Worm (Caenorhabditis elegans) whole organism, young adult: Measurements from ENCODE around the gene nlp-1.

Source experiments
- F23B12.7 ChIP-seq: sonication (generic microtip); optimal IDR thresholded peaks from 2 replicates; lab custom pipeline; 2017; ENCODE audit warnings: missing genetic modification characterization, mild to moderate bottlenecking, missing compliant biosample characterization, antibody characterized with exemption, moderate library complexity; ENCODE audit not compliant: insufficient read depth
- F37B4.10 ChIP-seq: fragments of 200-800 bp; sonication (Bioruptor generic); IDR thresholded peaks from 2 replicates; pipeline ENCODE4 v1.3.6; 2022; ENCODE audit warnings: missing genetic modification characterization, missing compliant biosample characterization
- F52B5.7 ChIP-seq: sonication (generic microtip); optimal IDR thresholded peaks from 2 replicates; lab custom pipeline; 2016; ENCODE audit warnings: mild to moderate bottlenecking, missing genetic modification characterization, missing compliant biosample characterization
- F57A8.1 ChIP-seq: fragments of 200-800 bp; sonication (Bioruptor generic); optimal IDR thresholded peaks from 2 replicates; lab custom pipeline; 2018; ENCODE audit warnings: mild to moderate bottlenecking, missing genetic modification characterization, moderate library complexity, missing compliant biosample characterization
- F57C9.4 ChIP-seq: sonication (generic microtip); optimal IDR thresholded peaks from 2 replicates; lab custom pipeline; 2017; ENCODE audit warnings: mild to moderate bottlenecking, missing genetic modification characterization, missing compliant biosample characterization
- T26A5.8 ChIP-seq: sonication (generic microtip); optimal IDR thresholded peaks from 2 replicates; lab custom pipeline; 2016; ENCODE audit warnings: missing genetic modification characterization, missing compliant biosample characterization
- Y53F4B.3 ChIP-seq: fragments of 200-800 bp; sonication (Bioruptor generic); IDR thresholded peaks from 2 replicates; pipeline ENCODE4 v1.3.6; 2022; ENCODE audit warnings: missing genetic modification reagents, missing genetic modification characterization, missing compliant biosample characterization
- Y67H2A.10 ChIP-seq: fragments of 200-800 bp; sonication (Bioruptor generic); conservative IDR thresholded peaks from 2 replicates; pipeline ENCODE4 v1.3.6; 2022; ENCODE audit warnings: missing genetic modification reagents, missing genetic modification characterization, missing compliant biosample characterization
- Y95B8A.8 ChIP-seq: fragments of 200-800 bp; sonication (Bioruptor generic); IDR thresholded peaks from 2 replicates; pipeline ENCODE4 v1.3.6; 2022; ENCODE audit warnings: missing genetic modification reagents, missing genetic modification characterization, missing compliant biosample characterization
- ZK185.1 ChIP-seq: sonication (generic microtip); optimal IDR thresholded peaks from 2 replicates; lab custom pipeline; 2016; ENCODE audit warnings: mild to moderate bottlenecking, missing genetic modification characterization, missing compliant biosample characterization; ENCODE audit not compliant: poor library complexity, severe bottlenecking
- ama-1 ChIP-seq, 3 experiments: fragments of 150-350 bp in 1 of 3; sonication (generic microtip) in 2 of 3; optimal IDR thresholded peaks; 2 replicates each; lab custom pipeline; 2014 to 2018; ENCODE audit warnings: missing biosample characterization in 2 of 3, missing genetic modification characterization in 2 of 3, missing genetic modification reagents in 2 of 3
- atf-7 ChIP-seq: sonication (generic microtip); optimal IDR thresholded peaks from 2 replicates; lab custom pipeline; 2017; ENCODE audit warnings: mild to moderate bottlenecking, missing genetic modification characterization, missing compliant biosample characterization
- attf-3 ChIP-seq: fragments of 200-800 bp; sonication (Bioruptor generic); conservative IDR thresholded peaks from 2 replicates; pipeline ENCODE4 v1.3.6; 2022; ENCODE audit warnings: missing genetic modification reagents, missing genetic modification characterization, missing compliant biosample characterization
- attf-6 ChIP-seq: fragments of 200-800 bp; sonication (Bioruptor generic); IDR thresholded peaks from 2 replicates; pipeline ENCODE4 v1.3.6; 2022; ENCODE audit warnings: missing genetic modification reagents, missing genetic modification characterization, missing compliant biosample characterization
- bed-1 ChIP-seq: fragments of 200-800 bp; sonication (Bioruptor generic); IDR thresholded peaks from 2 replicates; pipeline ENCODE4 v1.3.6; 2022; ENCODE audit warnings: missing genetic modification reagents, missing genetic modification characterization, missing compliant biosample characterization
- bed-2 ChIP-seq: fragments of 200-800 bp; sonication (Bioruptor generic); IDR thresholded peaks from 2 replicates; pipeline ENCODE4 v1.3.6; 2022; ENCODE audit warnings: missing genetic modification reagents, missing genetic modification characterization, missing compliant biosample characterization
- ccch-3 ChIP-seq: fragments of 200-800 bp; sonication (Bioruptor generic); optimal IDR thresholded peaks from 2 replicates; lab custom pipeline; 2018; ENCODE audit warnings: mild to moderate bottlenecking, missing genetic modification characterization, missing compliant biosample characterization
- ceh-40 ChIP-seq: fragments of 200-800 bp; sonication (Bioruptor generic); IDR thresholded peaks from 2 replicates; pipeline ENCODE4 v1.3.6; 2022; ENCODE audit warnings: missing genetic modification characterization, missing compliant biosample characterization
- ceh-58 ChIP-seq: fragments of 200-800 bp; sonication (Bioruptor generic); IDR thresholded peaks from 2 replicates; pipeline ENCODE4 v1.3.6; 2022; ENCODE audit warnings: missing genetic modification characterization, missing compliant biosample characterization
- ceh-79 ChIP-seq: sonication (generic microtip); optimal IDR thresholded peaks from 2 replicates; lab custom pipeline; 2017; ENCODE audit warnings: mild to moderate bottlenecking, missing genetic modification characterization, missing compliant biosample characterization
- ceh-91 ChIP-seq: fragments of 200-800 bp; sonication (Bioruptor generic); IDR thresholded peaks from 2 replicates; pipeline ENCODE4 v1.3.6; 2022; ENCODE audit warnings: missing genetic modification reagents, missing genetic modification characterization, missing compliant biosample characterization
- chd-7 ChIP-seq: sonication (generic microtip); optimal IDR thresholded peaks from 2 replicates; lab custom pipeline; 2016; ENCODE audit warnings: mild to moderate bottlenecking, missing genetic modification characterization, moderate library complexity, missing compliant biosample characterization
- dpff-1 ChIP-seq: sonication (generic microtip); optimal IDR thresholded peaks from 2 replicates; lab custom pipeline; 2017; ENCODE audit warnings: mild to moderate bottlenecking, missing genetic modification characterization, missing compliant biosample characterization
- hlh-12 ChIP-seq: sonication (generic microtip); optimal IDR thresholded peaks from 2 replicates; lab custom pipeline; 2016; ENCODE audit warnings: missing genetic modification characterization, missing compliant biosample characterization
- hmg-1.2 ChIP-seq: fragments of 200-800 bp; sonication (Bioruptor generic); IDR thresholded peaks from 2 replicates; pipeline ENCODE4 v1.3.6; 2022; ENCODE audit warnings: missing genetic modification reagents, missing genetic modification characterization, missing compliant biosample characterization
- let-526 ChIP-seq: fragments of 200-800 bp; sonication (Bioruptor generic); IDR thresholded peaks from 2 replicates; pipeline ENCODE4 v1.3.6; 2022; ENCODE audit warnings: missing genetic modification reagents, missing genetic modification characterization, missing compliant biosample characterization
- lin-26 ChIP-seq: fragments of 200-800 bp; sonication (Bioruptor generic); IDR thresholded peaks from 2 replicates; pipeline ENCODE4 v1.3.6; 2022; ENCODE audit warnings: missing genetic modification reagents, missing genetic modification characterization, missing compliant biosample characterization
- madf-8 ChIP-seq: fragments of 200-800 bp; sonication (Bioruptor generic); conservative IDR thresholded peaks from 2 replicates; pipeline ENCODE4 v1.3.6; 2022; ENCODE audit warnings: missing genetic modification reagents, missing genetic modification characterization, missing compliant biosample characterization
- mcd-1 ChIP-seq: fragments of 200-800 bp; sonication (Bioruptor generic); IDR thresholded peaks from 2 replicates; pipeline ENCODE4 v1.3.6; 2022; ENCODE audit warnings: missing genetic modification reagents, missing genetic modification characterization, missing compliant biosample characterization
- mes-4 ChIP-seq: sonication (generic microtip); optimal IDR thresholded peaks from 2 replicates; lab custom pipeline; 2016; ENCODE audit warnings: missing genotype, missing genetic modification characterization, missing compliant biosample characterization
- nfya-1 ChIP-seq: sonication (generic microtip); optimal IDR thresholded peaks from 2 replicates; lab custom pipeline; 2017; ENCODE audit warnings: antibody characterized with exemption, missing compliant biosample characterization, missing genetic modification characterization, borderline replicate concordance; ENCODE audit not compliant: insufficient read depth
- nhr-120 ChIP-seq: fragments of 200-800 bp; sonication (Bioruptor generic); IDR thresholded peaks from 2 replicates; pipeline ENCODE4 v1.3.6; 2022; ENCODE audit warnings: missing genetic modification characterization, missing compliant biosample characterization
- nhr-179 ChIP-seq: sonication (generic microtip); optimal IDR thresholded peaks from 2 replicates; lab custom pipeline; 2016; ENCODE audit warnings: mild to moderate bottlenecking, missing genetic modification characterization, missing compliant biosample characterization
- nhr-90 ChIP-seq: sonication (generic microtip); optimal IDR thresholded peaks from 2 replicates; lab custom pipeline; 2016; ENCODE audit warnings: missing genotype, mild to moderate bottlenecking, missing genetic modification characterization, missing compliant biosample characterization
- pbrm-1 ChIP-seq: fragments of 200-800 bp; sonication (Bioruptor generic); IDR thresholded peaks from 2 replicates; pipeline ENCODE4 v1.3.6; 2022; ENCODE audit warnings: missing genetic modification reagents, missing genetic modification characterization, missing compliant biosample characterization
- repo-1 ChIP-seq: sonication (generic microtip); optimal IDR thresholded peaks from 2 replicates; lab custom pipeline; 2017; ENCODE audit warnings: mild to moderate bottlenecking, missing genetic modification characterization, missing compliant biosample characterization
- rpc-1 ChIP-seq, 2 experiments: fragments of 150-350 bp in 1 of 2; sonication (generic microtip) in 1 of 2; optimal IDR thresholded peaks; 2 replicates each; lab custom pipeline; 2014 to 2018; ENCODE audit warnings: missing biosample characterization in 1 of 2, missing genetic modification characterization in 1 of 2, missing genetic modification reagents in 1 of 2, missing genotype in 1 of 2
- sea-2 ChIP-seq: fragments of 200-800 bp; sonication (Bioruptor generic); IDR thresholded peaks from 2 replicates; pipeline ENCODE4 v1.3.6; 2022; ENCODE audit warnings: missing genetic modification characterization, missing compliant biosample characterization
- snpc-3.4 ChIP-seq: sonication (generic microtip); optimal IDR thresholded peaks from 2 replicates; lab custom pipeline; 2017; ENCODE audit warnings: missing genetic modification characterization, mild to moderate bottlenecking, missing compliant biosample characterization, antibody characterized with exemption, moderate library complexity, missing genotype, missing genetic modification reagents
- snpc-4 ChIP-seq, 5 experiments: fragments of 150-350 bp in 1 of 5; sonication (generic microtip) in 4 of 5; optimal IDR thresholded peaks; 2 replicates each; lab custom pipeline; 2014 to 2018; ENCODE audit warnings: missing genetic modification characterization in 5 of 5, missing biosample characterization in 3 of 5, antibody characterized with exemption in 2 of 5, mild to moderate bottlenecking in 2 of 5, missing compliant biosample characterization in 2 of 5, missing genotype in 2 of 5, moderate library complexity in 2 of 5, missing genetic modification reagents in 1 of 5
- xnd-1 ChIP-seq: sonication (generic microtip); optimal IDR thresholded peaks from 2 replicates; lab custom pipeline; 2016; ENCODE audit warnings: missing genotype, missing genetic modification reagents, missing genetic modification characterization, missing compliant biosample characterization

nlp-1 gene

ce11 chrX:3762410-3762809, 35.0 kb downstream of the nlp-1 start, which contains the start of gene T14G12.11:
Gene T14G12.11, minus strand, starts transcription at chrX:3762547.
- TF ChIP-seq let-526 (GFP tag; lab: Robert Waterston, UW), result no peak
- TF ChIP-seq ccch-3, result no peak
- TF ChIP-seq atf-7, result no peak
- no peak for TF ChIP-seq Y95B8A.8 (GFP tag; lab: Robert Waterston, UW)
- no peak for TF ChIP-seq madf-8 (GFP tag; lab: Robert Waterston, UW)
- no peak for TF ChIP-seq Y53F4B.3 (GFP tag; lab: Robert Waterston, UW)
- no peak for TF ChIP-seq dpff-1 (tag; lab: Kevin White, UChicago)
- TF ChIP-seq xnd-1 (tag; lab: Kevin White, UChicago), result no peak
- no peak for TF ChIP-seq nhr-90 (tag; lab: Kevin White, UChicago)
- TF ChIP-seq F57A8.1, result no peak
- no peak for TF ChIP-seq attf-3 (GFP tag; lab: Robert Waterston, UW)
- no peak for TF ChIP-seq hmg-1.2

DNA sequence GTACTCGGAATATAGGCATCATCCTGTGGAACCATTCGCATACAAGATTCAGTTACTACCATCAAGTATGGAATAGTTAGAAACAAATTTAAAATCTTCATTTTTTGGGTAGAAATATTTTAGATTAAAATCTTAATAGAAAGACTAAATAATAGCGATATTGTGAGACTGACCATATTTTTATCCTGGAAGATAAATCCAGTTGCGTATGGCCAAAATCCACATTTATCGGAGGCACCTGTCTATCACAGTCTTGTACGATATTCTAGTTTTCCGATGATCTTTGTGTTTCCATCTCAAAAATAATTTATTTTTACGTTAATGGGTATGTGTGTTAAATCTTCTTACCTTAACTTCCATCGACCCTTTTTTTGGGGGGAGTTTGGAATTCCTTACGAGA, 36.9 kb downstream of the nlp-1 start, which contains the start of gene F47B7.3:
Gene F47B7.3 (minus strand): TSS at position 101 of the 400 bp plus-strand sequence.
- TF ChIP-seq ceh-58 (GFP tag; lab: Robert Waterston, UW) (no peak), ceh-40 (GFP tag; lab: Robert Waterston, UW) (no peak), ZK185.1 (tag; lab: Kevin White, UChicago) (no peak), F37B4.10 (no peak), hlh-12 (no peak), nhr-179 (tag; lab: Kevin White, UChicago) (no peak), ceh-79 (no peak), lin-26 (no peak), F57C9.4 (tag; lab: Kevin White, UChicago) (no peak), F23B12.7 (tag; lab: Kevin White, UChicago) (no peak), bed-2 (GFP tag; lab: Robert Waterston, UW) (no peak), Y67H2A.10 (no peak), snpc-3.4 (no peak)
- TF ChIP-seq, all 124 proteins: peak for 0

- no peak for TF ChIP-seq F52B5.7 (tag; lab: Kevin White, UChicago)
- TF ChIP-seq nhr-120, result no peak
- no peak for TF ChIP-seq mcd-1
- no peak for TF ChIP-seq mes-4 (tag; lab: Kevin White, UChicago)
- TF ChIP-seq rpc-1 (optimal IDR thresholded peaks at IDR 0.05; lab: Kevin White, UChicago), result no peak
- no peak for TF ChIP-seq rpc-1 (tag; optimal IDR thresholded peaks at IDR 0.05; lab: Kevin White, UChicago)
- no peak for TF ChIP-seq chd-7 (tag; lab: Kevin White, UChicago)
- no peak for TF ChIP-seq snpc-4 (GFP tag; optimal IDR thresholded peaks at IDR 0.05; lab: Kevin White, UChicago)
- no peak for TF ChIP-seq snpc-4 (tag; optimal IDR thresholded peaks at IDR 0.05; lab: Kevin White, UChicago)
- no peak for TF ChIP-seq bed-1 (GFP tag; lab: Robert Waterston, UW)
- no peak for TF ChIP-seq sea-2 (GFP tag; lab: Robert Waterston, UW)
- TF ChIP-seq T26A5.8 (tag; lab: Kevin White, UChicago), result no peak
- TF ChIP-seq repo-1 (tag; lab: Kevin White, UChicago), result no peak
- no peak for TF ChIP-seq pbrm-1
- no peak for TF ChIP-seq attf-6
- TF ChIP-seq ama-1 (optimal IDR thresholded peaks at IDR 0.05; lab: Kevin White, UChicago), result no peak
- no peak for TF ChIP-seq ama-1 (GFP tag; optimal IDR thresholded peaks at IDR 0.05; lab: Kevin White, UChicago)
- no peak for TF ChIP-seq ceh-58 (GFP tag; lab: Robert Waterston, UW)
- TF ChIP-seq madf-8 (GFP tag; lab: Robert Waterston, UW), result no peak
- TF ChIP-seq nfya-1 (tag; lab: Kevin White, UChicago), result no peak
- no peak for TF ChIP-seq ceh-91
Measured at ce11 chrX:3766552-3766951, 39.2 kb downstream of the nlp-1 start, which contains the start of gene F47B7.4. Gene F47B7.4, minus strand, starts transcription at chrX:3766652.
